Worm (Caenorhabditis elegans) whole organism, early embryonic: ENCODE measurements around the gene Y39A1A.9.

ENCODE experiments used
- B0310.2 ChIP-seq: sonication (generic microtip); optimal IDR thresholded peaks from 2 replicates; lab custom pipeline; 2016; ENCODE audit warnings: mild to moderate bottlenecking, missing genetic modification characterization, missing compliant biosample characterization
- F13C5.2 ChIP-seq: sonication (generic microtip); optimal IDR thresholded peaks from 2 replicates; lab custom pipeline; 2017; ENCODE audit warnings: mild to moderate bottlenecking, missing genetic modification characterization, inconsistent platforms, missing compliant biosample characterization
- aly-1 ChIP-seq: sonication (generic microtip); optimal IDR thresholded peaks from 2 replicates; lab custom pipeline; 2016; ENCODE audit warnings: missing genetic modification characterization, missing compliant biosample characterization
- ama-1 ChIP-seq: fragments of 150-350 bp; optimal IDR thresholded peaks from 2 replicates; lab custom pipeline; 2014
- ceh-13 ChIP-seq: fragments of 200-800 bp; sonication (Bioruptor generic); optimal IDR thresholded peaks from 2 replicates; lab custom pipeline; 2018; ENCODE audit warnings: mild to moderate bottlenecking, missing genetic modification characterization, missing compliant biosample characterization
- ceh-36 ChIP-seq: sonication (generic microtip); optimal IDR thresholded peaks from 2 replicates; lab custom pipeline; 2016; ENCODE audit warnings: missing genetic modification characterization, inconsistent platforms, missing compliant biosample characterization
- ets-7 ChIP-seq: sonication (generic microtip); optimal IDR thresholded peaks from 2 replicates; lab custom pipeline; 2016; ENCODE audit warnings: missing genotype, missing genetic modification characterization, missing compliant biosample characterization
- flt-1 ChIP-seq: fragments of 200-800 bp; sonication (Bioruptor generic); IDR thresholded peaks from 2 replicates; pipeline ENCODE4 v1.3.6; 2022; ENCODE audit warnings: missing genetic modification characterization, missing compliant biosample characterization
- hmbx-1 ChIP-seq: sonication (generic microtip); optimal IDR thresholded peaks from 2 replicates; lab custom pipeline; 2016; ENCODE audit warnings: mild to moderate bottlenecking, missing genetic modification characterization, missing compliant biosample characterization
- hmg-4 ChIP-seq: fragments of 200-800 bp; sonication (Bioruptor generic); optimal IDR thresholded peaks from 2 replicates; lab custom pipeline; 2018; ENCODE audit warnings: mild to moderate bottlenecking, missing genetic modification characterization, missing compliant biosample characterization
- hnd-1 ChIP-seq: sonication (generic microtip); optimal IDR thresholded peaks from 2 replicates; lab custom pipeline; 2016; ENCODE audit warnings: missing genetic modification characterization, missing compliant biosample characterization
- pes-1 ChIP-seq: fragments of 200-800 bp; sonication (Bioruptor generic); IDR thresholded peaks from 2 replicates; pipeline ENCODE4 v1.3.6; 2022; ENCODE audit warnings: missing genetic modification reagents, missing genetic modification characterization, missing compliant biosample characterization
- scrt-1 ChIP-seq: fragments of 200-800 bp; sonication (Bioruptor generic); IDR thresholded peaks from 2 replicates; pipeline ENCODE4 v1.3.6; 2022; ENCODE audit warnings: missing genetic modification characterization, missing compliant biosample characterization
- sea-1 ChIP-seq: fragments of 200-800 bp; sonication (Bioruptor generic); conservative IDR thresholded peaks from 2 replicates; pipeline ENCODE4 v1.3.6; 2022; ENCODE audit warnings: missing genetic modification characterization, missing compliant biosample characterization
- tbx-11 ChIP-seq: fragments of 200-800 bp; sonication (Bioruptor generic); IDR thresholded peaks from 2 replicates; pipeline ENCODE4 v1.3.6; 2022; ENCODE audit warnings: missing genetic modification characterization, missing compliant biosample characterization
- tbx-37 ChIP-seq: fragments of 200-800 bp; sonication (Bioruptor generic); conservative IDR thresholded peaks from 2 replicates; pipeline ENCODE4 v1.3.6; 2022; ENCODE audit warnings: missing genetic modification reagents, missing genetic modification characterization, missing compliant biosample characterization
- tra-4 ChIP-seq: sonication (generic microtip); optimal IDR thresholded peaks from 2 replicates; lab custom pipeline; 2017; ENCODE audit warnings: missing genetic modification characterization, missing compliant biosample characterization

The Y39A1A.9 gene

ce11 chrIII:10656069-10656468, 22.8 kb upstream of the Y39A1A.9 start:
- TF ChIP-seq ceh-13 (no peak), B0310.2 (tag; lab: Kevin White, UChicago) (no peak), flt-1 (GFP tag; lab: Robert Waterston, UW) (no peak), tra-4 (tag; lab: Kevin White, UChicago) (no peak), ama-1 (lab: Kevin White, UChicago) (no peak), hmbx-1 (no peak), tbx-11 (GFP tag; lab: Robert Waterston, UW) (no peak), hmg-4 (GFP tag; lab: Kevin White, UChicago) (no peak), F13C5.2 (tag; lab: Kevin White, UChicago) (no peak), ets-7 (tag; lab: Kevin White, UChicago) (no peak), hnd-1 (tag; lab: Kevin White, UChicago) (no peak), scrt-1 (no peak), tbx-37 (no peak), aly-1 (tag; lab: Kevin White, UChicago) (no peak), pes-1 (no peak), ceh-36 (tag; lab: Kevin White, UChicago) (no peak), sea-1 (GFP tag; lab: Robert Waterston, UW) (no peak)

DNA sequence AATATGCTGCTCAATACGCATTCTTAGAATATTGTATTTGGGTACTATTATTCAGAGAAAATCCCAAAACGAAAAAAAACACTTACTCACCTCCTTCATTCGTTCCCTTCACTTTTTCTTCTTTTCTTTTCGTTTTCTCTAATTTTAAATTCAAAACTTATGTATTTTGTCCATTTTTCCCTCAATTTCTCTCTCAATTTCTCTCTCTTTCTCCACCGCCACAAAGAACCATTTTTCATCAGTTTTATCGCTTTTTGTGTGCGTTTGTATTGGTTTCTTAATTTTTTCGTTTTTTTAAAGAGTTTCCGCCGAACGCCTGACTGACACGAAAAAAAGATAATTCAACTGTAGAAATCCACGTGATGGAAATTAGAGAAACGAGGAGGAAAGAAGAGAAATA, 21.4 kb upstream of the Y39A1A.9 start, which contains the start of gene cnt-2:
Gene cnt-2 (plus strand): TSS at position 301 of the 400 bp plus-strand sequence.
- no peak for TF ChIP-seq F13C5.2 (tag; lab: Kevin White, UChicago)
- no peak for TF ChIP-seq hnd-1 (tag; lab: Kevin White, UChicago)
- TF ChIP-seq tbx-11 (GFP tag; lab: Robert Waterston, UW), result no peak
- no peak for TF ChIP-seq ceh-36 (tag; lab: Kevin White, UChicago)
- TF ChIP-seq ama-1 (lab: Kevin White, UChicago), result no peak
- TF ChIP-seq sea-1 (GFP tag; lab: Robert Waterston, UW), result no peak
- TF ChIP-seq aly-1 (tag; lab: Kevin White, UChicago), result no peak
- no peak for TF ChIP-seq hmbx-1
- no peak for TF ChIP-seq flt-1 (GFP tag; lab: Robert Waterston, UW)

- TF ChIP-seq aly-1 (tag; lab: Kevin White, UChicago) (no peak), ceh-36 (tag; lab: Kevin White, UChicago) (no peak), scrt-1 (no peak), tbx-37 (no peak), F13C5.2 (tag; lab: Kevin White, UChicago) (no peak), hnd-1 (tag; lab: Kevin White, UChicago) (no peak), B0310.2 (tag; lab: Kevin White, UChicago) (no peak), ets-7 (tag; lab: Kevin White, UChicago) (no peak), ama-1 (lab: Kevin White, UChicago) (no peak)
Measured at ce11 chrIII:10653479-10653878, 20.2 kb upstream of the Y39A1A.9 start.

DNA sequence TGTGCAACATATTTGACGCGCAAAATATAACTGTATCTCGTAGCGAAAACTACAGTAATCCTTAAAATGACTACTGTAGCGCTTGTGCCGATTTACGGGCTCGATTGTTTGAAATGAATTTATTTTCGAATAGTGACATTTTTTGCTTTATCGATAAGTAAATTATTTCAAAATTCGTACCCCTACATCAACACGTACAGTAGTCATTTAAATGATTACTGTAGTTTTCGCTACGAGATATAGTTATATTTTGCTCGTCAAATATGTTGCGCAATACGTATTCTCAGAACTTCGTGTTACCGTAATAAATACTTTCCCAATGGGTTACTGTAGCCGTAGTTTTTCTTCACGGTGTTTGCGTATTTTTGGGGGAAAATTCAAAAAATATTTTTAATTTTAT, 19.5 kb upstream of the Y39A1A.9 start:
- no peak for TF ChIP-seq flt-1 (GFP tag; lab: Robert Waterston, UW)
- no peak for TF ChIP-seq pes-1
- no peak for TF ChIP-seq hmg-4 (GFP tag; lab: Kevin White, UChicago)
- no peak for TF ChIP-seq ama-1 (lab: Kevin White, UChicago)
- no peak for TF ChIP-seq B0310.2 (tag; lab: Kevin White, UChicago)
- TF ChIP-seq hnd-1 (tag; lab: Kevin White, UChicago), result no peak
- no peak for TF ChIP-seq aly-1 (tag; lab: Kevin White, UChicago)
- TF ChIP-seq sea-1 (GFP tag; lab: Robert Waterston, UW), result no peak
- TF ChIP-seq hmbx-1, result no peak
- no peak for TF ChIP-seq F13C5.2 (tag; lab: Kevin White, UChicago)

DNA sequence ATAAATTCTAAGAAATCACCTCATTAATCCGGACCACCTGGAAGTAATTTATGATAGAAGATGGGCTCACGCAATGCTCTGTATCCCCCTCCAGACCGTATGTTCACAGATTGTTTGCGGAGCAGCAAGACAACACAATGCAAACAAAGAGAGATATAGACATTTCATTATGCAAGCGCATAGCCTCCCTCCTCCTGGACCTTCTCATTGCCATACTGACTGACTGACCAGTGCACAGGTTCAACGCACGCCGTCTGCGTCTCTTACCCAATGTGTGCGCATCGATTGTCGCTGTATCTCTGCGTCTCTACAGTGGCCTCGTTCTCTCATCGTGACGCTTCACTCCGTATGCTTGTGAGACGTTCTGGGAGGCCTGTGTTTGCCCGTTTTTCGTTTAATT, 18.3 kb upstream of the Y39A1A.9 start:
- peak; percentile 37; the same call in 1 of the 2 replicates for TF ChIP-seq flt-1 (GFP tag; lab: Robert Waterston, UW)
- peak; percentile 45 for TF ChIP-seq hmg-4 (GFP tag; lab: Kevin White, UChicago)
- TF ChIP-seq tra-4 (tag; lab: Kevin White, UChicago), result no peak
- TF ChIP-seq hmbx-1, result no peak
- peak; percentile 41 for TF ChIP-seq F13C5.2 (tag; lab: Kevin White, UChicago)
- TF ChIP-seq hnd-1 (tag; lab: Kevin White, UChicago), result no peak

ce11 chrIII:10649219-10649618, 15.9 kb upstream of the Y39A1A.9 start, which contains the start of gene emg-1:
Gene emg-1 (plus strand): TSS chrIII:10649519.
- TF ChIP-seq aly-1 (tag; lab: Kevin White, UChicago) (no peak), flt-1 (GFP tag; lab: Robert Waterston, UW) (no peak), B0310.2 (tag; lab: Kevin White, UChicago) (no peak), ceh-13 (no peak), hnd-1 (tag; lab: Kevin White, UChicago) (no peak), ceh-36 (tag; lab: Kevin White, UChicago) (no peak), pes-1 (no peak), ama-1 (lab: Kevin White, UChicago) (no peak), ets-7 (tag; lab: Kevin White, UChicago) (no peak)

DNA sequence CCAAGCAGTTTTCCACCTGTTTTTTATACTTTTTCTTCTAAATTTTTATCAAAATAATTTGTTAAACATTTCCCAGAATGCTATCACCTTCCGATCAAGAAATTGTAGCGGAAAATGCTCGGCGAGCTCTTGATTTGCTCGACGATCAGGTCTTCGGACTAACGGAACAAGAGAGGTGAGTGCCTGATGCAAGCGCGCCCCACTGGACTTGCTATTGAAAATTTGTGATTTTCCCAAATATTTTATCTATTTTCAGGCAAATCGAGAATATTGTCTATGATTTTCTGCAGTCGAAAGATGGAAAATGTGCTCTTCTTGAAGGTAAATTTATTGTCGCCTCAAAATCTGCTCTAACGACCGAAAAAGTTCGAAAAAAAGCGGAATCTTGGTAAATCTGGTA, 12.8 kb upstream of the Y39A1A.9 start, which contains the start of gene orc-4:
Gene orc-4 (plus strand): TSS at position 77 of the 400 bp plus-strand sequence.
- no peak for TF ChIP-seq sea-1 (GFP tag; lab: Robert Waterston, UW)
- no peak for TF ChIP-seq ets-7 (tag; lab: Kevin White, UChicago)
- no peak for TF ChIP-seq tbx-11 (GFP tag; lab: Robert Waterston, UW)
- no peak for TF ChIP-seq ceh-13

ce11 chrIII:10642781-10643180, 9.5 kb upstream of the Y39A1A.9 start, which contains the start of the genes dhs-11 and orc-1:
Gene dhs-11 (minus strand): TSS chrIII:10642865.
Gene orc-1 (plus strand): TSS chrIII:10643129.
- TF ChIP-seq hnd-1 (tag; lab: Kevin White, UChicago) (no peak), scrt-1 (no peak), aly-1 (tag; lab: Kevin White, UChicago) (no peak), ama-1 (lab: Kevin White, UChicago) (no peak), hmg-4 (GFP tag; lab: Kevin White, UChicago) (no peak), tra-4 (tag; lab: Kevin White, UChicago) (no peak), ets-7 (tag; lab: Kevin White, UChicago) (no peak), pes-1 (no peak)
